Worm (Caenorhabditis elegans) whole organism, L1 larva: ENCODE data around the gene grld-1.
"Not testable (repeated sequence)": the region's sequence is repeated elsewhere in the genome, so short reads cannot be mapped to it uniquely, and the experiment has no call there.

Source experiments
- C04F5.9 ChIP-seq: sonication (generic microtip); optimal IDR thresholded peaks from 2 replicates; lab custom pipeline; 2016; ENCODE audit warnings: missing genetic modification characterization, missing compliant biosample characterization
- C16A3.4 ChIP-seq: fragments of 150-350 bp; optimal IDR thresholded peaks from 2 replicates; lab custom pipeline; 2014; ENCODE audit warnings: missing biosample characterization, missing genetic modification characterization
- C34B4.2 ChIP-seq: sonication (generic microtip); optimal IDR thresholded peaks from 2 replicates; lab custom pipeline; 2017; ENCODE audit warnings: mild to moderate bottlenecking, missing genetic modification characterization, missing compliant biosample characterization
- Y116A8C.19 ChIP-seq: sonication (generic microtip); optimal IDR thresholded peaks from 2 replicates; lab custom pipeline; 2016; ENCODE audit warnings: missing compliant biosample characterization, missing genetic modification characterization, borderline replicate concordance
- aly-2 ChIP-seq: fragments of 150-350 bp; optimal IDR thresholded peaks from 2 replicates; lab custom pipeline; 2014; ENCODE audit warnings: missing biosample characterization, missing genetic modification characterization
- ama-1 ChIP-seq: fragments of 150-350 bp; optimal IDR thresholded peaks from 2 replicates; lab custom pipeline; 2014
- blmp-1 ChIP-seq: fragments of 150-350 bp; optimal IDR thresholded peaks from 2 replicates; lab custom pipeline; 2014; ENCODE audit warnings: missing biosample characterization, missing genetic modification characterization
- ceh-8 ChIP-seq: fragments of 200-800 bp; sonication (Bioruptor generic); optimal IDR thresholded peaks from 2 replicates; lab custom pipeline; 2018; ENCODE audit warnings: mild to moderate bottlenecking, missing genetic modification characterization, moderate library complexity, missing compliant biosample characterization
- ceh-88 ChIP-seq: fragments of 200-800 bp; sonication (Bioruptor generic); IDR thresholded peaks from 2 replicates; pipeline ENCODE4 v1.3.6; 2022; ENCODE audit warnings: missing genetic modification characterization, missing compliant biosample characterization
- efl-1 ChIP-seq, 4 experiments: fragments of 150-350 bp; optimal IDR thresholded peaks in 3 of 4; peaks in 1 of 4; 1 replicate in 1 of 4; 2 replicates in 3 of 4; lab custom pipeline; 2014; ENCODE audit warnings: missing biosample characterization in 2 of 4, missing genetic modification characterization in 2 of 4, missing genetic modification reagents in 2 of 4
- efl-3 ChIP-seq: fragments of 200-800 bp; sonication (Bioruptor generic); optimal IDR thresholded peaks from 2 replicates; lab custom pipeline; 2018; ENCODE audit warnings: mild to moderate bottlenecking, missing genetic modification characterization, missing compliant biosample characterization
- egl-27 ChIP-seq, 2 experiments: fragments of 150-350 bp in 1 of 2; sonication (generic microtip); optimal IDR thresholded peaks; 3 replicates each; lab custom pipeline; 2017 to 2018; ENCODE audit warnings: missing biosample characterization in 2 of 2, missing genetic modification characterization in 2 of 2, missing genetic modification reagents in 2 of 2
- elt-2 ChIP-seq: sonication (generic microtip); optimal IDR thresholded peaks from 2 replicates; lab custom pipeline; 2016; ENCODE audit warnings: missing genetic modification characterization, mild to moderate bottlenecking, inconsistent platforms, missing compliant biosample characterization, missing genetic modification reagents
- elt-3 ChIP-seq, 6 experiments: fragments of 150-350 bp in 1 of 6; sonication (generic microtip); optimal IDR thresholded peaks; 2 replicates each; lab custom pipeline; 2017 to 2018; ENCODE audit warnings: missing biosample characterization in 6 of 6, missing genetic modification characterization in 6 of 6, inconsistent platforms in 1 of 6
- ets-5 ChIP-seq: fragments of 200-800 bp; sonication (Bioruptor generic); IDR thresholded peaks from 2 replicates; pipeline ENCODE4 v1.3.6; 2022; ENCODE audit warnings: missing genetic modification characterization, missing compliant biosample characterization
- fkh-10 ChIP-seq: sonication (generic microtip); optimal IDR thresholded peaks from 2 replicates; lab custom pipeline; 2017; ENCODE audit warnings: missing biosample characterization, missing genetic modification reagents, missing genetic modification characterization
- fkh-4 ChIP-seq: sonication (generic microtip); optimal IDR thresholded peaks from 2 replicates; lab custom pipeline; 2016; ENCODE audit warnings: missing compliant biosample characterization, missing genetic modification characterization, borderline replicate concordance
- fos-1 ChIP-seq: fragments of 150-350 bp; optimal IDR thresholded peaks from 2 replicates; lab custom pipeline; 2014; ENCODE audit warnings: missing biosample characterization, missing genetic modification characterization
- grh-1 ChIP-seq: fragments of 200-800 bp; sonication (Bioruptor generic); IDR thresholded peaks from 2 replicates; pipeline ENCODE4 v1.3.6; 2022; ENCODE audit warnings: missing genetic modification reagents, missing genetic modification characterization, missing compliant biosample characterization
- hlh-17 ChIP-seq: fragments of 200-800 bp; sonication (Bioruptor generic); optimal IDR thresholded peaks from 2 replicates; lab custom pipeline; 2018; ENCODE audit warnings: missing genetic modification characterization, mild to moderate bottlenecking, missing compliant biosample characterization, moderate library complexity, borderline replicate concordance
- hlh-4 ChIP-seq: sonication (generic microtip); optimal IDR thresholded peaks from 2 replicates; lab custom pipeline; 2016; ENCODE audit warnings: mild to moderate bottlenecking, missing genetic modification characterization, missing compliant biosample characterization
- jun-1 ChIP-seq: fragments of 150-350 bp; optimal IDR thresholded peaks from 2 replicates; lab custom pipeline; 2014; ENCODE audit warnings: missing biosample characterization, missing genetic modification reagents, missing genetic modification characterization
- lir-3 ChIP-seq: sonication (generic microtip); optimal IDR thresholded peaks from 2 replicates; lab custom pipeline; 2016; ENCODE audit warnings: mild to moderate bottlenecking, missing genetic modification characterization, moderate library complexity, missing compliant biosample characterization; ENCODE audit not compliant: poor library complexity
- lsy-2 ChIP-seq, 2 experiments: fragments of 150-350 bp; optimal IDR thresholded peaks; 2 replicates each; lab custom pipeline; 2014; ENCODE audit warnings: missing biosample characterization in 2 of 2, missing genetic modification characterization in 2 of 2
- mab-9 ChIP-seq: fragments of 200-800 bp; sonication (Bioruptor generic); IDR thresholded peaks from 2 replicates; pipeline ENCODE4 v1.3.6; 2022; ENCODE audit warnings: missing genetic modification reagents, missing genetic modification characterization, missing compliant biosample characterization
- mdl-1 ChIP-seq, 2 experiments: fragments of 150-350 bp; optimal IDR thresholded peaks; 2 replicates each; lab custom pipeline; 2014 to 2017; ENCODE audit warnings: missing biosample characterization in 2 of 2, missing genetic modification characterization in 2 of 2, inconsistent platforms in 1 of 2
- mef-2 ChIP-seq: fragments of 150-350 bp; optimal IDR thresholded peaks from 2 replicates; lab custom pipeline; 2014; ENCODE audit warnings: missing biosample characterization, missing genetic modification characterization
- nhr-19 ChIP-seq: fragments of 200-800 bp; sonication (Bioruptor generic); conservative IDR thresholded peaks from 2 replicates; pipeline ENCODE4 v1.3.6; 2022; ENCODE audit warnings: missing genetic modification characterization, missing compliant biosample characterization
- nhr-20 ChIP-seq: sonication (generic microtip); optimal IDR thresholded peaks from 2 replicates; lab custom pipeline; 2016; ENCODE audit warnings: mild to moderate bottlenecking, missing genetic modification characterization, missing compliant biosample characterization
- nhr-71 ChIP-seq: sonication (generic microtip); optimal IDR thresholded peaks from 2 replicates; lab custom pipeline; 2016; ENCODE audit warnings: mild to moderate bottlenecking, missing genetic modification characterization, moderate library complexity, missing compliant biosample characterization
- nhr-85 ChIP-seq: sonication (generic microtip); peaks from one replicate; lab custom pipeline; 2016; ENCODE audit warnings: missing genetic modification characterization, inconsistent platforms, missing compliant biosample characterization
- nhr-90 ChIP-seq: sonication (generic microtip); optimal IDR thresholded peaks from 2 replicates; lab custom pipeline; 2016; ENCODE audit warnings: mild to moderate bottlenecking, missing genetic modification characterization, missing compliant biosample characterization; ENCODE audit not compliant: poor library complexity
- rnt-1 ChIP-seq: sonication (generic microtip); optimal IDR thresholded peaks from 2 replicates; lab custom pipeline; 2016; ENCODE audit warnings: mild to moderate bottlenecking, missing genetic modification characterization, moderate library complexity, missing compliant biosample characterization
- skn-1 ChIP-seq: fragments of 150-350 bp; optimal IDR thresholded peaks from 2 replicates; lab custom pipeline; 2014; ENCODE audit warnings: missing biosample characterization, missing genetic modification characterization
- snpc-4 ChIP-seq: fragments of 150-350 bp; optimal IDR thresholded peaks from 2 replicates; lab custom pipeline; 2014; ENCODE audit warnings: missing biosample characterization, missing genetic modification characterization
- sox-4 ChIP-seq: sonication (generic microtip); optimal IDR thresholded peaks from 2 replicates; lab custom pipeline; 2016; ENCODE audit warnings: missing genetic modification characterization, missing compliant biosample characterization
- sptf-1 ChIP-seq: fragments of 150-350 bp; optimal IDR thresholded peaks from 2 replicates; lab custom pipeline; 2014; ENCODE audit warnings: missing biosample characterization, missing genetic modification characterization
- swsn-7 ChIP-seq: sonication (generic microtip); optimal IDR thresholded peaks from 2 replicates; lab custom pipeline; 2016; ENCODE audit warnings: missing genetic modification characterization, missing compliant biosample characterization
- tbx-2 ChIP-seq: sonication (generic microtip); optimal IDR thresholded peaks from 2 replicates; lab custom pipeline; 2016; ENCODE audit warnings: missing genetic modification characterization, missing compliant biosample characterization
- unc-130 ChIP-seq: fragments of 150-350 bp; optimal IDR thresholded peaks from 2 replicates; lab custom pipeline; 2017; ENCODE audit warnings: missing biosample characterization, missing genetic modification characterization, inconsistent platforms
- unc-86 ChIP-seq: sonication (generic microtip); optimal IDR thresholded peaks from 2 replicates; lab custom pipeline; 2016; ENCODE audit warnings: missing genetic modification characterization, missing compliant biosample characterization
- unc-98 ChIP-seq: fragments of 200-800 bp; sonication (Bioruptor generic); IDR thresholded peaks from 2 replicates; pipeline ENCODE4 v1.3.6; 2022; ENCODE audit warnings: missing genetic modification characterization, missing compliant biosample characterization
- xbp-1 ChIP-seq: sonication (generic microtip); optimal IDR thresholded peaks from 2 replicates; lab custom pipeline; 2016; ENCODE audit warnings: missing genetic modification characterization, missing compliant biosample characterization
- zag-1 ChIP-seq: fragments of 150-350 bp; optimal IDR thresholded peaks from 2 replicates; lab custom pipeline; 2014; ENCODE audit warnings: missing biosample characterization, missing genetic modification characterization
- zip-4 ChIP-seq: fragments of 200-800 bp; sonication (Bioruptor generic); optimal IDR thresholded peaks from 2 replicates; lab custom pipeline; 2018; ENCODE audit warnings: mild to moderate bottlenecking, missing genetic modification characterization, moderate library complexity, missing compliant biosample characterization
- ztf-11 ChIP-seq, 2 experiments: sonication (generic microtip); optimal IDR thresholded peaks; 2 replicates each; lab custom pipeline; 2016 to 2017; ENCODE audit warnings: missing genetic modification characterization in 2 of 2, missing biosample characterization in 1 of 2, missing compliant biosample characterization in 1 of 2
- ztf-4 ChIP-seq: fragments of 150-350 bp; optimal IDR thresholded peaks from 2 replicates; lab custom pipeline; 2014; ENCODE audit warnings: missing biosample characterization, missing genetic modification characterization

The grld-1 gene

DNA sequence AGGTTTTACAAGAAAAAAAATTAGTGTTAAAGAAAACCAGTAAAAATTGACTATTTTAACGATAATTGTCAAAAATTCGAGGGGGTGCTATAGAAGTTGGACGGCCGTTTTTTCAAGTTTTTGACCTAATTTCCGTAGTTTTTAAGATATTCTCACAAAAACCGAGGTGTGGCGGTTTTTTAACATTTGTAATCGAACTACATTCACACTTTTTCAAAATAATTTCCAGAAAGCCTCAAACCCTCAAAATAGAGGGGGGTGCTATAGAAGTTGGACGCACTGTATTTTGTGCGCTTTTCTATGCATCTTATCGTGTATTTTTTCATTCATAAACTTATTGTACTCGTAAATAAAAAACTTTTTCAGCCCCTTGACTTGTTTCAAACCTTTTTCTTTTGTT is 14.4 kb downstream of the grld-1 start, which contains the start of gene F29C4.4:
F29C4.4 (plus strand) TSS at position 301 of the 400 bp plus-strand sequence.
- TF ChIP-seq snpc-4 (tag; lab: Kevin White, UChicago); ceh-8 (GFP tag; lab: Kevin White, UChicago); lsy-2 (tag; optimal IDR thresholded peaks at IDR 0.05; lab: Kevin White, UChicago): not testable (repeated sequence)

DNA sequence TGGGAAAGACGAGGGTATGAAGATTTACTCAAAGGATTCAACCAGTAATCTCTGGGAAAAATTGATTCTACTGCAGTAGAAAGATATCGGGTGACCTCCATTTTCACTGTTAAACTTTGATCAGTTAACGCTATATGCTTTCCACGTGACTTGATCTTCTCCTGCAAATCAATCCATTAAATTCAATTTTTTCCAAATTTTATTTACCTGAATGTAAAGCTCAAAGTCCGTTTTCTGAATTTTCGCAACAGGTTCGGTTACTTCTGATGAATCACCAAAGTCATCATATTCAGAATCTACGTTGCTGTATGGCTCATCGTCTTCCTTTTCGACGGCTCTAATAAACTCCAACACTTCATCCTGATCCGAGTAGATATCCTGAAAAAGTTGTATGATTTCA is 16.4 kb downstream of the grld-1 start, which contains the start of gene B0545.4:
B0545.4 (minus strand) TSS at position 101 of the 400 bp plus-strand sequence.
- TF ChIP-seq ztf-11 (tag; optimal IDR thresholded peaks at IDR 0.05; lab: Kevin White, UChicago) (no peak), rnt-1 (no peak), fkh-10 (GFP tag; lab: Kevin White, UChicago) (no peak), ama-1 (lab: Kevin White, UChicago) (no peak), C04F5.9 (no peak), elt-2 (no peak), hlh-4 (tag; lab: Kevin White, UChicago) (no peak), efl-1 (optimal IDR thresholded peaks at IDR 0.05; lab: Kevin White, UChicago) (no peak), efl-1 (GFP tag; optimal IDR thresholded peaks at IDR 0.05 in 1 of 2; lab: Kevin White, UChicago) (no peak), tbx-2 (no peak), jun-1 (tag; lab: Kevin White, UChicago) (no peak), skn-1 (no peak), nhr-20 (no peak), C16A3.4 (tag; lab: Kevin White, UChicago) (no peak), swsn-7 (no peak), nhr-90 (tag; lab: Kevin White, UChicago) (no peak)

DNA sequence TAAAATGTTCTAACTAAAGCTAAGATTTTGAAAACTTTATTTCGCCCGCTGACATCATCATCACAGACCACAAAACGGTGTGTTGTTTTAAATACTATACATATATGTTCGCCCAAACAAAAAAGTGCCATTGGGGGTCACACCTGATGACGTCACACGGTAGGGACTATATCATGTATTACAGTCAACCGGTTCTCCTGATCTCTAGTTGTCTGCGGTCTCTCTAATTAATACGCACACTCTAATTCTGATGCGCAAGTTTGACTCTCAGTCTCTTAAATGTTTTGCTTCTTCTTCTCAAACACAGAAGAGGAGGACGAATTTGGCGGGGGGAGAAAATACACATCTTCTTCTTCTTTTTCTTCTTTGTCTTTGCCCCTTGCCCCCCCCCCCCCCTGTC is 22.9 kb downstream of the grld-1 start:
- TF ChIP-seq unc-86: no peak
- TF ChIP-seq blmp-1 (tag; lab: Kevin White, UChicago): peak; percentile 56
- peak in 1 of 2 experiments; percentile 46 for TF ChIP-seq lsy-2 (tag; optimal IDR thresholded peaks at IDR 0.05; lab: Kevin White, UChicago)
- peak; percentile 74 for TF ChIP-seq nhr-20
- no peak for TF ChIP-seq fkh-4 (tag; lab: Kevin White, UChicago)
- TF ChIP-seq rnt-1: no peak
- no peak for TF ChIP-seq ztf-11 (tag; optimal IDR thresholded peaks at IDR 0.05; lab: Kevin White, UChicago)
- TF ChIP-seq swsn-7: peak; percentile 5
- no peak for TF ChIP-seq efl-3 (GFP tag; lab: Kevin White, UChicago)
- no peak for TF ChIP-seq hlh-17 (GFP tag; lab: Kevin White, UChicago)
- peak; percentile 74 for TF ChIP-seq nhr-90 (tag; lab: Kevin White, UChicago)
- no peak for TF ChIP-seq egl-27 (tag; optimal IDR thresholded peaks at IDR 0.05; lab: Kevin White, UChicago)
- TF ChIP-seq lir-3: no peak
- TF ChIP-seq fos-1 (tag; lab: Kevin White, UChicago): no peak
- TF ChIP-seq xbp-1: peak; percentile 3
- no peak for TF ChIP-seq ets-5 (GFP tag; lab: Robert Waterston, UW)
- TF ChIP-seq nhr-19: peak; percentile 53
- no peak for TF ChIP-seq ceh-88 (GFP tag; lab: Robert Waterston, UW)
- TF ChIP-seq ztf-4 (tag; lab: Kevin White, UChicago): peak; percentile 1
- TF ChIP-seq aly-2 (tag; lab: Kevin White, UChicago): no peak
- TF ChIP-seq nhr-71 (tag; lab: Kevin White, UChicago): peak; percentile 74
- no peak for TF ChIP-seq Y116A8C.19
- TF ChIP-seq ceh-8 (GFP tag; lab: Kevin White, UChicago): peak; percentile 48
- TF ChIP-seq unc-130 (tag; lab: Kevin White, UChicago): peak; percentile 36
- no peak for TF ChIP-seq zag-1 (tag; lab: Kevin White, UChicago)
- TF ChIP-seq C16A3.4 (tag; lab: Kevin White, UChicago): no peak
- TF ChIP-seq mdl-1 (tag; optimal IDR thresholded peaks at IDR 0.05; lab: Kevin White, UChicago): peak in 1 of 2 experiments; percentile 50
- TF ChIP-seq zip-4 (GFP tag; lab: Kevin White, UChicago): no peak
- TF ChIP-seq unc-98 (GFP tag; lab: Robert Waterston, UW): no peak
- TF ChIP-seq C34B4.2 (tag; lab: Kevin White, UChicago): no peak
- TF ChIP-seq mab-9 (GFP tag; lab: Robert Waterston, UW): no peak
- TF ChIP-seq nhr-85: peak; percentile 97
- TF ChIP-seq C04F5.9: no peak
- TF ChIP-seq mef-2 (tag; lab: Kevin White, UChicago): no peak
- TF ChIP-seq grh-1: peak; percentile 94
- TF ChIP-seq snpc-4 (tag; lab: Kevin White, UChicago): no peak
- TF ChIP-seq sox-4: no peak
- TF ChIP-seq sptf-1 (tag; lab: Kevin White, UChicago): no peak
- TF ChIP-seq elt-3 (tag; optimal IDR thresholded peaks at IDR 0.05; lab: Kevin White, UChicago): peak in 3 of 6 experiments; percentile 31 to 69 (median 52)
